Worm (Caenorhabditis elegans) whole organism, L3 larva: ENCODE results near the gene aka-1.

ENCODE experiments used
- ZK546.5 ChIP-seq: sonication (generic microtip); optimal IDR thresholded peaks from 2 replicates; lab custom pipeline; 2017; ENCODE audit warnings: missing biosample characterization, missing genetic modification characterization
- aly-2 ChIP-seq: fragments of 150-350 bp; optimal IDR thresholded peaks from 2 replicates; lab custom pipeline; 2014; ENCODE audit warnings: missing biosample characterization, missing genetic modification characterization
- ama-1 ChIP-seq: fragments of 150-350 bp; optimal IDR thresholded peaks from 2 replicates; lab custom pipeline; 2018
- ceh-16 ChIP-seq: sonication (generic microtip); optimal IDR thresholded peaks from 2 replicates; lab custom pipeline; 2017; ENCODE audit warnings: missing biosample characterization, missing genetic modification characterization
- ceh-28 ChIP-seq: fragments of 150-350 bp; optimal IDR thresholded peaks from 2 replicates; lab custom pipeline; 2014; ENCODE audit warnings: missing biosample characterization, missing genetic modification reagents, missing genetic modification characterization
- ceh-82 ChIP-seq: fragments of 150-350 bp; optimal IDR thresholded peaks from 2 replicates; lab custom pipeline; 2014; ENCODE audit warnings: missing biosample characterization, missing genetic modification characterization
- egl-5 ChIP-seq: fragments of 150-350 bp; optimal IDR thresholded peaks from 2 replicates; lab custom pipeline; 2017; ENCODE audit warnings: missing biosample characterization, missing genetic modification reagents, missing genetic modification characterization, inconsistent platforms
- elt-2 ChIP-seq: sonication (generic microtip); optimal IDR thresholded peaks from 2 replicates; lab custom pipeline; 2016; ENCODE audit warnings: missing genetic modification reagents, mild to moderate bottlenecking, missing genetic modification characterization, missing compliant biosample characterization
- elt-3 ChIP-seq, 3 experiments: fragments of 150-350 bp in 1 of 3; sonication (generic microtip) in 2 of 3; optimal IDR thresholded peaks; 2 replicates in 2 of 3; 4 replicates in 1 of 3; lab custom pipeline; 2014 to 2017; ENCODE audit warnings: missing biosample characterization in 3 of 3, missing genetic modification characterization in 3 of 3
- fkh-2 ChIP-seq: fragments of 150-350 bp; optimal IDR thresholded peaks from 2 replicates; lab custom pipeline; 2014; ENCODE audit warnings: missing biosample characterization, missing genetic modification reagents, missing genetic modification characterization
- fos-1 ChIP-seq: fragments of 150-350 bp; optimal IDR thresholded peaks from 2 replicates; lab custom pipeline; 2014; ENCODE audit warnings: missing biosample characterization, missing genetic modification characterization
- hmg-11 ChIP-seq: sonication (generic microtip); optimal IDR thresholded peaks from 2 replicates; lab custom pipeline; 2016; ENCODE audit warnings: missing genetic modification characterization, missing compliant biosample characterization
- jun-1 ChIP-seq: fragments of 150-350 bp; optimal IDR thresholded peaks from 2 replicates; lab custom pipeline; 2014; ENCODE audit warnings: missing biosample characterization, missing genetic modification reagents, missing genetic modification characterization
- lin-15B ChIP-seq: fragments of 150-350 bp; optimal IDR thresholded peaks from 2 replicates; lab custom pipeline; 2014; ENCODE audit warnings: missing biosample characterization, missing genetic modification characterization
- lsy-12 ChIP-seq: sonication (generic microtip); optimal IDR thresholded peaks from 2 replicates; lab custom pipeline; 2016; ENCODE audit warnings: mild to moderate bottlenecking, missing genetic modification characterization, missing compliant biosample characterization
- mdl-1 ChIP-seq: fragments of 150-350 bp; optimal IDR thresholded peaks from 2 replicates; lab custom pipeline; 2014; ENCODE audit warnings: missing biosample characterization, missing genetic modification characterization
- mml-1 ChIP-seq: fragments of 150-350 bp; sonication (generic microtip); optimal IDR thresholded peaks from 3 replicates; lab custom pipeline; 2014; ENCODE audit warnings: missing biosample characterization, missing genetic modification characterization
- nfya-1 ChIP-seq: sonication (generic microtip); optimal IDR thresholded peaks from 2 replicates; lab custom pipeline; 2017; ENCODE audit warnings: missing genetic modification characterization, mild to moderate bottlenecking, missing compliant biosample characterization, antibody characterized with exemption, moderate library complexity; ENCODE audit not compliant: insufficient read depth
- nhr-11 ChIP-seq: fragments of 150-350 bp; optimal IDR thresholded peaks from 2 replicates; lab custom pipeline; 2014; ENCODE audit warnings: missing biosample characterization, missing genetic modification characterization
- nhr-12 ChIP-seq: fragments of 150-350 bp; optimal IDR thresholded peaks from 2 replicates; lab custom pipeline; 2014; ENCODE audit warnings: missing biosample characterization, missing genetic modification characterization
- nhr-23 ChIP-seq: fragments of 150-350 bp; optimal IDR thresholded peaks from 2 replicates; lab custom pipeline; 2014; ENCODE audit warnings: missing biosample characterization, missing genetic modification reagents, missing genetic modification characterization
- nhr-25 ChIP-seq: sonication (generic microtip); optimal IDR thresholded peaks from 2 replicates; lab custom pipeline; 2017; ENCODE audit warnings: missing biosample characterization, missing genetic modification characterization
- nhr-28 ChIP-seq: fragments of 150-350 bp; optimal IDR thresholded peaks from 2 replicates; lab custom pipeline; 2014; ENCODE audit warnings: missing biosample characterization, missing genetic modification characterization
- nhr-43 ChIP-seq: sonication (generic microtip); optimal IDR thresholded peaks from 2 replicates; lab custom pipeline; 2016; ENCODE audit warnings: mild to moderate bottlenecking, missing genetic modification characterization, missing compliant biosample characterization; ENCODE audit not compliant: poor library complexity, severe bottlenecking
- nhr-76 ChIP-seq: fragments of 150-350 bp; sonication (generic microtip); optimal IDR thresholded peaks from 5 replicates; lab custom pipeline; 2014; ENCODE audit warnings: missing biosample characterization, missing genetic modification characterization
- nhr-77 ChIP-seq: fragments of 150-350 bp; optimal IDR thresholded peaks from 2 replicates; lab custom pipeline; 2014; ENCODE audit warnings: missing biosample characterization, missing genetic modification characterization
- pha-4 ChIP-seq: fragments of 150-350 bp; optimal IDR thresholded peaks from 2 replicates; lab custom pipeline; 2014; ENCODE audit warnings: missing biosample characterization, missing genetic modification reagents, missing genetic modification characterization
- sea-2 ChIP-seq: fragments of 150-350 bp; sonication (generic microtip); optimal IDR thresholded peaks from 4 replicates; lab custom pipeline; 2014; ENCODE audit warnings: missing biosample characterization, missing genetic modification reagents, missing genetic modification characterization
- snpc-4 ChIP-seq: fragments of 150-350 bp; optimal IDR thresholded peaks from 2 replicates; lab custom pipeline; 2014; ENCODE audit warnings: missing biosample characterization, missing genetic modification characterization
- unc-39 ChIP-seq: sonication (generic microtip); optimal IDR thresholded peaks from 4 replicates; lab custom pipeline; 2017; ENCODE audit warnings: missing biosample characterization, missing genetic modification characterization
- unc-62 ChIP-seq: fragments of 150-350 bp; sonication (generic microtip); optimal IDR thresholded peaks from 4 replicates; lab custom pipeline; 2014; ENCODE audit warnings: missing biosample characterization, missing genetic modification reagents, missing genetic modification characterization
- zag-1 ChIP-seq: fragments of 150-350 bp; optimal IDR thresholded peaks from 2 replicates; lab custom pipeline; 2014; ENCODE audit warnings: missing biosample characterization, missing genetic modification characterization
- ztf-11 ChIP-seq: fragments of 150-350 bp; optimal IDR thresholded peaks from 2 replicates; lab custom pipeline; 2014; ENCODE audit warnings: missing biosample characterization, missing genetic modification characterization
- ztf-4 ChIP-seq: fragments of 150-350 bp; optimal IDR thresholded peaks from 2 replicates; lab custom pipeline; 2014; ENCODE audit warnings: missing biosample characterization, missing genetic modification characterization

Gene aka-1

ce11 chrII:7525458-7525857 is 47.1 kb upstream of the aka-1 start, which contains the start of the genes ZK1290.7 and rnh-1.1:
TSS of gene ZK1290.7 (minus strand) at chrII:7525558.
TSS of gene rnh-1.1 (plus strand) at chrII:7525738.
- no peak for TF ChIP-seq nhr-23 (tag; lab: Kevin White, UChicago)
- TF ChIP-seq fkh-2 (tag; lab: Kevin White, UChicago): no peak
- no peak for TF ChIP-seq ceh-28
- no peak for TF ChIP-seq unc-62 (GFP tag; lab: Kevin White, UChicago)
- TF ChIP-seq nhr-43 (tag; lab: Kevin White, UChicago): no peak
- no peak for TF ChIP-seq aly-2 (tag; lab: Kevin White, UChicago)
- no peak for TF ChIP-seq ama-1

ce11 chrII:7523281-7523680 is 44.9 kb upstream of the aka-1 start, which contains the start of gene ZK1290.15:
TSS of gene ZK1290.15 (plus strand) at chrII:7523581.
- TF ChIP-seq nfya-1 (tag; lab: Kevin White, UChicago): no peak
- no peak for TF ChIP-seq nhr-12 (tag; lab: Kevin White, UChicago)
- TF ChIP-seq pha-4: no peak
- no peak for TF ChIP-seq fos-1 (tag; lab: Kevin White, UChicago)
- no peak for TF ChIP-seq fkh-2 (tag; lab: Kevin White, UChicago)
- no peak for TF ChIP-seq ceh-16 (tag; lab: Kevin White, UChicago)
- TF ChIP-seq aly-2 (tag; lab: Kevin White, UChicago): no peak
- no peak for TF ChIP-seq ztf-4 (tag; lab: Kevin White, UChicago)
- no peak for TF ChIP-seq lsy-12 (tag; lab: Kevin White, UChicago)

DNA sequence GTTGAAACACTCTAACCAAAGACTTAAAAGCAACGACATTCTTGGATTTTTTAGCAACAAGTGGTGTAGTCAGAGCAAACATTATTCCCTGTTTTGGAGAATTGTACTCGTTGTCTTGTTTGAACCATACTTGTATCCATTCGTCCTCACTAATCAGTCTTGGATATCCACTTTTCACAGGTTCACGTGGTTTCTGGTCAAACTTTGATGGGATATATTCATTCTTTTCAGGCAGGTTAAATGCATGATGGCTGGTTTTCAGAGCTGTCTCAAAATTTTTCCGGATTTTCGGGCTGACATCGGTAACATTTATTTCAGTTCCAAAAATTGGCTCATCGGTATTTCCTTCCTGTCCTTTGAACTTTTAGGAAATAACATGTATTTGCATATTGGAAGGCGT is 43.1 kb upstream of the aka-1 start:
- TF ChIP-seq ceh-28 (no peak), ceh-82 (tag; lab: Kevin White, UChicago) (no peak), unc-62 (GFP tag; lab: Kevin White, UChicago) (no peak), nhr-43 (tag; lab: Kevin White, UChicago) (no peak)

DNA sequence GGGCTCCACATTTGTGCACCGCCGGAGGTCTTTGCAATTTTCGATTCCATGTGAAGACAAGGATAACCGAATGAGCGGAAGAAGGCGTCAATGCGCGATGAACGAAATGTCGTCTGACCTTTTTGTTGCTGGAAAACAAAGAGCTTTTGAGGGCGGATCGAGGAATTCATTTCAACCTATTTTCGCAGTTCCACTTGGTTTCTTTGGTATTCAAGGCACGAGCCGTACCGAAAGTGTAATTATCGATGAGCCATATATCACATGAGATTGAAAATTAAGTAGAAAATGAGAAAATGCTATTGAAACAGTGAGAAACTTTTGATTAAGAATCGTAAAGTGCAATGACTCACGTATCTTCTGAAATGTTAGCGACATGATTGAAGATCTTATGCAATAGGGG is 40.9 kb upstream of the aka-1 start, which contains the start of gene glb-9:
TSS of gene glb-9 (minus strand) at position 101 of the 400 bp plus-strand sequence.
- TF ChIP-seq nhr-12 (tag; lab: Kevin White, UChicago) (no peak), zag-1 (tag; lab: Kevin White, UChicago) (no peak)

- no peak for TF ChIP-seq elt-3 (tag; optimal IDR thresholded peaks at IDR 0.05; lab: Kevin White, UChicago)
- no peak for TF ChIP-seq nhr-28 (tag; lab: Kevin White, UChicago)
- no peak for TF ChIP-seq sea-2
- no peak for TF ChIP-seq ZK546.5
- no peak for TF ChIP-seq nhr-12 (tag; lab: Kevin White, UChicago)
- TF ChIP-seq ztf-11 (tag; lab: Kevin White, UChicago): no peak
- no peak for TF ChIP-seq hmg-11
- TF ChIP-seq egl-5 (tag; lab: Kevin White, UChicago): no peak
- no peak for TF ChIP-seq aly-2 (tag; lab: Kevin White, UChicago)
- TF ChIP-seq pha-4: no peak
- no peak for TF ChIP-seq unc-39 (tag; lab: Kevin White, UChicago)
- TF ChIP-seq elt-2 (tag; lab: Kevin White, UChicago): no peak
- TF ChIP-seq lsy-12 (tag; lab: Kevin White, UChicago): no peak
- no peak for TF ChIP-seq ceh-16 (tag; lab: Kevin White, UChicago)
- TF ChIP-seq nhr-25 (tag; lab: Kevin White, UChicago): no peak
Observed at ce11 chrII:7505005-7505404, 26.7 kb upstream of the aka-1 start, which contains the start of gene C28F5.1. TSS of gene C28F5.1 (plus strand) at chrII:7505305.

ce11 chrII:7499390-7499789 is 21.1 kb upstream of the aka-1 start, which contains the start of gene srab-14:
TSS of gene srab-14 (minus strand) at chrII:7499490.
- TF ChIP-seq jun-1: no peak
- no peak for TF ChIP-seq nhr-28 (tag; lab: Kevin White, UChicago)
- TF ChIP-seq nfya-1 (tag; lab: Kevin White, UChicago): no peak
- no peak for TF ChIP-seq nhr-11 (tag; lab: Kevin White, UChicago)
- no peak for TF ChIP-seq nhr-25 (tag; lab: Kevin White, UChicago)
- TF ChIP-seq fkh-2 (tag; lab: Kevin White, UChicago): no peak
- no peak for TF ChIP-seq nhr-76 (tag; lab: Kevin White, UChicago)
- TF ChIP-seq ceh-82 (tag; lab: Kevin White, UChicago): no peak
- no peak for TF ChIP-seq fos-1 (tag; lab: Kevin White, UChicago)
- TF ChIP-seq ama-1: no peak
- no peak for TF ChIP-seq nhr-77 (tag; lab: Kevin White, UChicago)
- no peak for TF ChIP-seq elt-2 (tag; lab: Kevin White, UChicago)
- no peak for TF ChIP-seq snpc-4
- TF ChIP-seq ceh-28: no peak
- TF ChIP-seq zag-1 (tag; lab: Kevin White, UChicago): no peak
- TF ChIP-seq mml-1 (tag; lab: Kevin White, UChicago): no peak
- no peak for TF ChIP-seq lin-15B (tag; lab: Kevin White, UChicago)
- no peak for TF ChIP-seq mdl-1 (tag; lab: Kevin White, UChicago)
